Worm (Caenorhabditis elegans) whole organism, L4/young adult: ENCODE measurements around the gene ttc-17.

Source experiments
- W03F9.2 ChIP-seq: fragments of 150-350 bp; optimal IDR thresholded peaks from 2 replicates; lab custom pipeline; 2014; ENCODE audit warnings: missing biosample characterization, missing genetic modification characterization
- dao-5 ChIP-seq: sonication (generic microtip); optimal IDR thresholded peaks from 2 replicates; lab custom pipeline; 2016; ENCODE audit warnings: missing genotype, missing genetic modification characterization, moderate library complexity, missing compliant biosample characterization
- him-1 ChIP-seq: sonication (generic microtip); optimal IDR thresholded peaks from 2 replicates; lab custom pipeline; 2016; ENCODE audit warnings: missing genotype, missing genetic modification reagents, missing genetic modification characterization, missing compliant biosample characterization

Gene ttc-17

ce11 chrV:8972271-8972670 is 15.4 kb downstream of the ttc-17 start, which contains the start of gene nhr-195:
Gene nhr-195 (minus strand): TSS chrV:8972371.
- TF ChIP-seq him-1 (tag; lab: Kevin White, UChicago) (no peak), W03F9.2 (tag; lab: Kevin White, UChicago) (no peak), dao-5 (tag; lab: Kevin White, UChicago) (no peak)

- TF ChIP-seq dao-5 (tag; lab: Kevin White, UChicago) (no peak), W03F9.2 (tag; lab: Kevin White, UChicago) (no peak), him-1 (tag; lab: Kevin White, UChicago) (no peak)
Observed at ce11 chrV:8974889-8975422, 18.1 kb downstream of the ttc-17 start, which contains the start of gene nhr-143. Gene nhr-143 (minus strand): TSS chrV:8974939.

- TF ChIP-seq dao-5 (tag; lab: Kevin White, UChicago) (no peak), W03F9.2 (tag; lab: Kevin White, UChicago) (no peak), him-1 (tag; lab: Kevin White, UChicago) (no peak)
Observed at ce11 chrV:8977895-8978294, 21.1 kb downstream of the ttc-17 start.

- TF ChIP-seq dao-5 (tag; lab: Kevin White, UChicago) (no peak), W03F9.2 (tag; lab: Kevin White, UChicago) (no peak), him-1 (tag; lab: Kevin White, UChicago) (no peak)
Observed at ce11 chrV:8980845-8981244, 24.0 kb downstream of the ttc-17 start, which contains the start of gene str-84. Gene str-84 (minus strand): TSS chrV:8980945.

- TF ChIP-seq W03F9.2 (tag; lab: Kevin White, UChicago) (no peak), dao-5 (tag; lab: Kevin White, UChicago) (no peak), him-1 (tag; lab: Kevin White, UChicago) (no peak)
Observed at ce11 chrV:8983604-8984003, 26.8 kb downstream of the ttc-17 start, which contains the start of gene str-86. Gene str-86 (minus strand): TSS chrV:8983704.

ce11 chrV:8984783-8985182 is 27.9 kb downstream of the ttc-17 start:
- TF ChIP-seq dao-5 (tag; lab: Kevin White, UChicago) (no peak), him-1 (tag; lab: Kevin White, UChicago) (no peak), W03F9.2 (tag; lab: Kevin White, UChicago) (no peak)

ce11 chrV:8985740-8986139 is 28.9 kb downstream of the ttc-17 start, which contains the start of gene str-85:
Gene str-85 (minus strand): TSS chrV:8985840.
- no peak for TF ChIP-seq him-1 (tag; lab: Kevin White, UChicago)
- TF ChIP-seq dao-5 (tag; lab: Kevin White, UChicago): no peak
- TF ChIP-seq W03F9.2 (tag; lab: Kevin White, UChicago): no peak

- TF ChIP-seq him-1 (tag; lab: Kevin White, UChicago): no peak
- no peak for TF ChIP-seq dao-5 (tag; lab: Kevin White, UChicago)
- no peak for TF ChIP-seq W03F9.2 (tag; lab: Kevin White, UChicago)
Observed at ce11 chrV:8988104-8988503, 31.3 kb downstream of the ttc-17 start, which contains the start of gene str-87. Gene str-87 (minus strand): TSS chrV:8988204.

ce11 chrV:8990194-8990649 is 33.4 kb downstream of the ttc-17 start, which contains the start of gene F59E11.7:
Gene F59E11.7 (plus strand): TSS chrV:8990244.
- TF ChIP-seq dao-5 (tag; lab: Kevin White, UChicago): no peak
- TF ChIP-seq W03F9.2 (tag; lab: Kevin White, UChicago): no peak
- TF ChIP-seq him-1 (tag; lab: Kevin White, UChicago): no peak

- TF ChIP-seq dao-5 (tag; lab: Kevin White, UChicago) (no peak), W03F9.2 (tag; lab: Kevin White, UChicago) (no peak), him-1 (tag; lab: Kevin White, UChicago) (no peak)
Observed at ce11 chrV:8991679-8992078, 34.8 kb downstream of the ttc-17 start, which contains the start of gene F59E11.6. Gene F59E11.6 (plus strand): TSS chrV:8991789.

- TF ChIP-seq him-1 (tag; lab: Kevin White, UChicago) (no peak), W03F9.2 (tag; lab: Kevin White, UChicago) (no peak), dao-5 (tag; lab: Kevin White, UChicago) (no peak)
Observed at ce11 chrV:8994272-8994671, 37.4 kb downstream of the ttc-17 start.

ce11 chrV:8994801-8995200 is 38.0 kb downstream of the ttc-17 start, which contains the start of gene F59E11.5:
Gene F59E11.5 (plus strand): TSS chrV:8995101.
- TF ChIP-seq W03F9.2 (tag; lab: Kevin White, UChicago): no peak

ce11 chrV:9001175-9001574 is 44.3 kb downstream of the ttc-17 start, which contains the start of gene F59E11.2:
Gene F59E11.2 (plus strand): TSS chrV:9001475.
- TF ChIP-seq W03F9.2 (tag; lab: Kevin White, UChicago) (no peak), dao-5 (tag; lab: Kevin White, UChicago) (no peak), him-1 (tag; lab: Kevin White, UChicago) (no peak)

- no peak for TF ChIP-seq W03F9.2 (tag; lab: Kevin White, UChicago)
- no peak for TF ChIP-seq dao-5 (tag; lab: Kevin White, UChicago)
Observed at ce11 chrV:9003291-9003690, 46.4 kb downstream of the ttc-17 start, which contains the start of gene srx-1. Gene srx-1 (plus strand): TSS chrV:9003672.
